Fruit fly (Drosophila melanogaster) whole organism, wandering third instar larva: Measurements from ENCODE around the gene CG12155.

Experiments used
- Abd-B ChIP-seq: fragments of >200 bp; optimal IDR thresholded peaks from 2 replicates; lab custom pipeline; 2017; ENCODE audit warnings: missing biosample characterization, missing genetic modification characterization
- CG9705 ChIP-seq: fragments of 200-800 bp; sonication (Bioruptor generic); optimal IDR thresholded peaks from 2 replicates; lab custom pipeline; 2018; ENCODE audit warnings: missing biosample characterization, mild to moderate bottlenecking, missing genetic modification characterization
- Dfd ChIP-seq: fragments of >200 bp; optimal IDR thresholded peaks from 2 replicates; lab custom pipeline; 2017; ENCODE audit warnings: missing biosample characterization, missing genetic modification characterization
- HLH106 ChIP-seq: fragments of 200-800 bp; optimal IDR thresholded peaks from 3 replicates; lab custom pipeline; 2019; ENCODE audit warnings: missing biosample characterization, mild to moderate bottlenecking, missing genetic modification characterization, moderate library complexity
- Rel ChIP-seq, 2 experiments: fragments of 200-800 bp; sonication (Bioruptor generic) in 1 of 2; optimal IDR thresholded peaks; 2 replicates in 1 of 2; 3 replicates in 1 of 2; lab custom pipeline; 2016 to 2019; ENCODE audit warnings: mild to moderate bottlenecking in 2 of 2, missing biosample characterization in 2 of 2, missing genetic modification characterization in 2 of 2, moderate library complexity in 1 of 2
- Sp1 ChIP-seq: fragments of 200-800 bp; sonication (Bioruptor generic); optimal IDR thresholded peaks from 3 replicates; lab custom pipeline; 2019; ENCODE audit warnings: missing biosample characterization, mild to moderate bottlenecking, missing genetic modification characterization, moderate library complexity
- ey ChIP-seq: fragments of 200-800 bp; sonication (Bioruptor generic); optimal IDR thresholded peaks from 2 replicates; lab custom pipeline; 2016; ENCODE audit warnings: missing biosample characterization, missing genetic modification characterization
- h ChIP-seq: fragments of 200-800 bp; sonication (Bioruptor generic); optimal IDR thresholded peaks from 3 replicates; lab custom pipeline; 2016; ENCODE audit warnings: missing biosample characterization, mild to moderate bottlenecking, missing genetic modification characterization
- lola ChIP-seq: fragments of >200 bp; optimal IDR thresholded peaks from 2 replicates; lab custom pipeline; 2017; ENCODE audit warnings: missing biosample characterization, missing genetic modification characterization
- pan ChIP-seq: fragments of >200 bp; optimal IDR thresholded peaks from 2 replicates; lab custom pipeline; 2017
- psq ChIP-seq: fragments of 200-800 bp; sonication (Bioruptor generic); optimal IDR thresholded peaks from 3 replicates; lab custom pipeline; 2017; ENCODE audit warnings: missing biosample characterization, mild to moderate bottlenecking, missing genetic modification characterization, moderate library complexity
- rgr ChIP-seq: fragments of 200-800 bp; sonication (Bioruptor generic); optimal IDR thresholded peaks from 3 replicates; lab custom pipeline; 2016; ENCODE audit warnings: missing biosample characterization, mild to moderate bottlenecking, missing genetic modification characterization
- usp ChIP-seq: fragments of >200 bp; optimal IDR thresholded peaks from 2 replicates; lab custom pipeline; 2017; ENCODE audit warnings: missing biosample characterization, missing genetic modification characterization

The CG12155 gene

DNA sequence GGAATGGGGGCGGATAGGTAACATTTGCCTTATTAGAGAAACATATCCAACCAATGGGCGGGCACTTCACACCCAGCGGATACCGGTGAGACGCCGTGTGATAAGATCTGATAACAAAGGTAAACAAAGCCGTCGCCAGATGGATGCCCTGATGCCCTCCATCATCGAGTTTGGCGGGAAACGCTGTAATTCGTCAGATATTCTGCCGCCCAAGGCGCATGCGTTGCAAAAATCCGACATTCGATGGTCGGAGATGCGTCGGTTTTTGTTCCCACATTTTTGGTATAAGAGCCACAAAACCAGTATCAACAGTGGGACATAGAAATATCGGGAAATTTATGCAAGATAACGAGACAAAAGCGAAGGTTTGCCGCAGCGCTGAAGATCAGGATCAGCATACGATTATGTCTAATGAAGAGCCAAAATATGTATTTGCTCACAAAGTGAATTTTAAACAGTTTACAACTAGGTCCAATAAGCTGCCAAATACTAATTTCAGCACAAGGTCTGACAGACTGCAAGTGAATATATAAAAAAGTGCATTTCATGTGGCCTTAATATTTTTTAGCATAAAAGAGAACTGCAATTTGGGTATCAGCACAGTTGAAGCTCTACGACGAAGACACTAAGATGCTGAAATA lies 39.7 kb downstream of the CG12155 start, which contains the start of gene CG34338:
Gene CG34338 (plus strand): TSS at position 591 of the 641 bp plus-strand sequence.
- TF ChIP-seq pan (no peak), rgr (GFP tag; lab: Kevin White, UChicago) (no peak), Sp1 (GFP tag; lab: Kevin White, UChicago) (no peak), CG9705 (GFP tag; lab: Kevin White, UChicago) (no peak), psq (GFP tag; lab: Kevin White, UChicago) (no peak), h (GFP tag; lab: Kevin White, UChicago) (no peak)

DNA sequence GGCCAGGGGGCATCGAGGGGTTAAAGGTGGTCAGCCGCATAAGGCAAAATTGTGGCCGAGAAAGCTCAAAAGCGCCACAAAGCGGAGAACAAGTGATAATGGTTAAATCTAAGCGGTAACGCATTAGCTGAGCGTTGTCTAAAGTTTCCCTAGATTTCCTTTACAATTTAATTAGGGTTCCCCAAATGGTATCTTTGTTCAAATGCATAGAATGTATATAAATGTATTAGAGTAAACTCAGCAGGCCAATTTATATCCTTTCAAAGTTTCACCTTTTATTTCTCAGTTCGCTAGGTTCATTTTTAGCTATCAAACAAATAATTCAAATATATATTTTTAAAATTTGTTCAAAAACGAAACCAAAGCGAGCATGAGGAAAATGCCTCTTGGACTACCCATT lies 49.4 kb downstream of the CG12155 start, which contains the start of gene CG32718:
Gene CG32718 (plus strand): TSS at position 301 of the 400 bp plus-strand sequence.
- TF ChIP-seq Sp1 (GFP tag; lab: Kevin White, UChicago) (no peak), Abd-B (GFP tag; lab: Kevin White, UChicago) (no peak), CG9705 (GFP tag; lab: Kevin White, UChicago) (no peak), usp (GFP tag; lab: Kevin White, UChicago) (no peak), lola (GFP tag; lab: Kevin White, UChicago) (no peak), ey (GFP tag; lab: Kevin White, UChicago) (no peak), Dfd (GFP tag; lab: Kevin White, UChicago) (no peak), h (GFP tag; lab: Kevin White, UChicago) (no peak), HLH106 (tag; lab: Kevin White, UChicago) (no peak), Rel (GFP tag; optimal IDR thresholded peaks at IDR 0.05; lab: Kevin White, UChicago) (no peak), Rel (tag; optimal IDR thresholded peaks at IDR 0.05; lab: Kevin White, UChicago) (no peak), pan (no peak)
